Fruit fly (Drosophila melanogaster) whole organism, larva: ENCODE measurements around the gene CG43091.

ENCODE experiments used
- noc ChIP-seq: fragments of 200-800 bp; sonication (Bioruptor generic); optimal IDR thresholded peaks from 3 replicates; lab custom pipeline; 2019; ENCODE audit warnings: missing biosample characterization, mild to moderate bottlenecking, missing genetic modification characterization, moderate library complexity

CG43091 gene

DNA sequence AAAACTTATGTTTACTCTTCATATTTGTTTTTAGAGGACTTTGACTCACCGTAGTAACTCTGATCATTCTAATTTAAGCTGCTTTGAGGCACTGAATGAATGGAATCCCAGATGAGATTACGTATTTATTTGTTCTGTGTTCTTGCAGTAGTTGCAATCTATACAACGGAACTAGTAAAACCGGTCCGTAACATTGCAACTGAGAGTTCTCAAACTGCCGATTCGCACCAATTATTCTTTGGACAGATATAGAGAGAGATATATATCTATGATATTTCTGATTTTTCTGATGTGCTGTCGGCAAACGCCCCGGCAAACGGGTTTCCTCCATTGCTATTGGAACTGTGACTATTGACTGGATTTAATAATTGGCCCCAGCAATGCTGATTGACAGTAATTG, 934 bp downstream of the CG43091 start, which contains the start of gene CG13841:
Gene CG13841, minus strand, starts transcription at position 101 of the 400 bp plus-strand sequence.
- TF ChIP-seq noc, result no peak

- TF ChIP-seq noc, result no peak
Observed at dm6 chr3R:22766072-22766471, 2.5 kb downstream of the CG43091 start, which contains the start of gene Nepl15. TSS of gene Nepl15 (minus strand) at chr3R:22766172.

dm6 chr3R:22763587-22763986, 4.9 kb downstream of the CG43091 start, which contains the start of gene Nepl14:
TSS of gene Nepl14 (minus strand) at chr3R:22763711.
- TF ChIP-seq noc, result no peak

DNA sequence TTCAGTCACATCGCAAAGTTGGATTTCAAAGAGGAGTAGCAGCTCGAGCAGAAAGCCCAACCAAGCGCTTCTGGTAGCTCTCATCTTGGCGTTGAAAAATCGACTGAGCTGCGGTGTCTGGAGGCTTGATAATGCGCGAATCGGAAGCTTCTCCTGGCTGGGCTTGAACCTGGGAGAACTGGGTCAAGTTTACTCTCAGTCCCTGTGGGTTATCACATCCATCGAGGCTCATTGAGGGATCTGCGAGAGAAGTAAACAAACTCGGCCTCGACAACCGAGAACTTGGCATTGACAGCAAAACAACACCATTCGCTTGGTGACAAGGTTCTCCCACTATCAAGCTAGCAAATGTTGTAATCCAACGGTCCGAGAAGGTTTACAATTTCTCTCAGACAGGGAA, 7.5 kb downstream of the CG43091 start, which contains the start of gene Nepl13:
Gene Nepl13, minus strand, starts transcription at position 89 of the 400 bp plus-strand sequence.
- no peak for TF ChIP-seq noc

DNA sequence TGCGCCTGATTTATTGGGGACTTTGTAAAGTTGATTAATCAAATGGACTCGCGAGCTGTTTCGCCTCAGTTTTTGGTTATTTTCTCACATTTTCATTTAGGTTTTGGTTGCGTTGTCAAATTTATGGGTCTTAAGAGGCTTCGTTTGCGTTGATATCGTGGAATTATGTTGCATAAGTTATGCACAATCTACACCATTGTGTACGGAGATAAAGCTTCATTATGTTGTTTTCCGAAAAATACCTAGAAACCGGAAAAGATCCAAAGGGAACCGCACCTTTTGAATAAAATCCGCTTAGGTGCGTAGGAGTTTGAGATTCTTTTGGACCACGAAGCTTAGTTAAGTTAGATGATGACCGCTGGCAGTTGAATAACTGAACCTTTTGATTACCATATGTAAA, 11.4 kb downstream of the CG43091 start:
- no peak for TF ChIP-seq noc

DNA sequence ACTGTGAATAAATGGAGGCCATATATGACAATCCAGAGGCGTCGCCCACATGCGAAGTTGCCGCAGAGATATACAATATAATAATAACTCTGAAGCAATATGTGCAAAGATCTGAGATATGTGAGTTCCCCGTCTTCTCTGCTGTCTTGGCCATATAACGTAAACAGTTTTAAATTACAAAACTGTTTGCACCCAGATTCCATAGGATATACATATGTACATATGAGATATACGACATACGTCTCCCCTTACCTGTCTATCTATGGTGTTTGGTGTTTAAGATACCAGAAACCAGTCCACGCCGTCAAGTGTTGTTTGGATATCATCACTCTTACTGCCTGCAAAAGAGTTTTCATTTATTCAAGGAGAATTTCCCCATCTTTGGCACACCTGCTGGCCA, 12.2 kb downstream of the CG43091 start:
- no peak for TF ChIP-seq noc

dm6 chr3R:22755187-22755777, 13.3 kb downstream of the CG43091 start:
- TF ChIP-seq noc, result no peak

DNA sequence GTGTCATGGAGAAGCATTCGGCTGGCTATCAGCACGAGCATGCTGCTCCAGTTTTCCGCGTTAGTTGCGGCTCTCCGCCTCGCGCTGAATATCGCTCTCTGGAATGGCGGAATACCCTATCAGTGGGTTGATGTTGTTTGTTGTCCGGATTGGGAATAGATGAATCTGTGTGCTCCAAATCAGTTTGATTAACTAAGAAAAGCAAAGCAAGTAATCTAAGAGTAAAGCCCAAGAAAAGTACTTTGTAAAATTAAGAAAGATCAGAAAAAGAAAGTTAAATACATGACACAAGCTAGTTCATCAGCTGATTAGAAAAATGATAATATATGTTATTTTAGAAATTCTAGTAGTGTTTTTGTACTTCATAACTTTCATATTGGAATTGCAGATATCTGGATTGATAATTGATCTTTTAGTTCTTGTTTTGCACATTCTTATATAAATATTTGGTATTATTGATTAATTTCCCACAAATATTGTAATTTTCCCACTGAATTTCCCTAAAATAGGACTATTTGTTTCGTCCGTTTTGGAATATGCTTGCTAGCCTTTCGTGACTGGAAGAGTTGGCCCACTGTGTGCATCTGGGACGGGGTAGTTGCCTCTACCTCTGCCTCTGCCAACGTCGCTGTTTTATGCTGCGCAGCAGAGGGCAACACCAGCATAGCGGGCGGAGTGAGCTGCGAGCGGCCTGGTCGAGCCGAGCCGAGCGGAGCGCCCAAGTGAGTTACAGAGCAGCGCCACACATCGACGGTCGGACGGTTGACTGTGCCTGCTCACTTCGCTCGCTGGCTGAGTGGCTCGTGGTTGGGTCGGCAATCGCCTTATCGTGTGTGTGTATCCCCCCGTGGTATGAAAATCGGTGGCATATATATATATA, 14.4 kb downstream of the CG43091 start:
- peak; percentile 49 for TF ChIP-seq noc

- TF ChIP-seq noc, result no peak
Observed at dm6 chr3R:22753600-22753894, 15.0 kb downstream of the CG43091 start.

DNA sequence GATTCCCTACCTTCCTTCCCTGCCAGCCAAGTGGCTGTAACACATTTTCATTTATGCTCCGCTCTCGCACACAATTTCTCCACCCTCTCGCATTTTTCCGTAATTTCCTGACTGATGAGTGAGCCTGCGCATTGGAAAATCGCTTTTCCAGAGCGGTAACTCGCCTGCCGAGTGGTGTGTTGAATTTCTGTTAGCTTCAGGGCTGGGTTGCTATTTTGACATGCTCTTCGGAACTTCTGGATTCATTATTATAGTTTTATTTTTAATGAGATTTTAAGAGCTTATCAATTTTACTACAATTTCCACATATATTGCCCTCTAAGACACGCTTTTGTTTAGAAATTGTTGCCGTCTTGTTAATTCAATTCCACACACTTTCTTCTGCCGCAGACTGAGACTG, 15.6 kb downstream of the CG43091 start:
- TF ChIP-seq noc, result no peak

- TF ChIP-seq noc, result no peak
Observed at dm6 chr3R:22751698-22752097, 16.8 kb downstream of the CG43091 start.

- TF ChIP-seq noc, result no peak
Observed at dm6 chr3R:22751111-22751510, 17.4 kb downstream of the CG43091 start.

- peak; percentile 82 for TF ChIP-seq noc
Observed at dm6 chr3R:22750534-22750947, 18.0 kb downstream of the CG43091 start, which contains the start of the genes rumi, CG7029 and Usp12-46. TSS of gene rumi (minus strand) at chr3R:22750597. TSS of gene CG7029 (plus strand) at chr3R:22750901. TSS of gene Usp12-46 (plus strand) at chr3R:22750901.

dm6 chr3R:22750039-22750438, 18.5 kb downstream of the CG43091 start:
- TF ChIP-seq noc, result no peak

DNA sequence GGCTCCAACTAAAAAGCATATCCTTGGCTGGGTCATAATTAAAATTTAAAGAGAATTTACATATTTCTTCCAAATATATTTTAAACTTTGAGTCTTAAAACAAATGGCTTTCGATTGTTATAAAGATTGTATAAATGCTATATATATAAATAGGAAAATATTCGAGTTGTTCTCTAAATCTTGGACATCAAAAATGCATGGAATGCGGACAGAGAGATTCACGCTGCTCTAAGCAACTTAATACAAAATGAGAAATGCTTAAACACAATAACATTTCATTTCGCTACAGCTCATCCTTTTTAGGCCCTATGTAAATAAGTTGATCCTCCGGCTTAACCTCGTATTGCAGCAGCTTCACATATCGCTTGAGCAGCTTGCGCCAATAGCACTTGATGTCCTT, 19.6 kb downstream of the CG43091 start, which contains the start of gene CG31139:
Gene CG31139, minus strand, starts transcription at position 101 of the 400 bp plus-strand sequence.
- TF ChIP-seq noc, result no peak

DNA sequence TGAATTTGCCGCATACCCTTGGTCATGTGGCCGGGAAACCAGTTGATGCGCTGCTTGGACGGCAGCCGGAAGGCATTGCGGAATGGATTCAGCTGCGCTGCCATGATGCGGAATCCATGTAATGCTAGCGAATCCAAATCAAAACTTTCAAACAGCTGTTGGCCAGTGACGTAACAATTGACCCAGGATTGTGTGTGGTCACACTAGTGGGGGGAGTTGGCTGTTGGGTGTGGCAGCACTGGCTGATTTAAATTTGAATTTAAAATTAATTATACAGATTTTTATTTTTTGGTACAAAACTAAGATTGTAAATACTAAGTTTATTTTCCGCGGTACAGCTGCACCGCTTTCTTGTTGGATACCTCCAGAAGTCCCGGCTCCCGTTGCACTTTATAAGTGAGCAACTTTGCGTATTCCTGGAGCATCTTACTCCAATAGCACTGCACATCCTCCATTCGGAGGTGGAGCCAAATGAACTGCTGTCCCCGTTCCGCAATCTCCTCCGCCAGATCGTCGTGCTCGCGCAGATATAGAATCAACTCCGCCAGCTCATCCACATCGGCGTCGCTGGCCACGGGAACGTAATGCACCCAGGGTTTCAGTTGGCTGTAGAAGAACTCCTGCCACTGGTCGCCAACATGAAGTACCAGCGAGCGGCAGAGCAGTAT, 21.0 kb downstream of the CG43091 start, which contains the start of gene CG17141:
Gene CG17141, minus strand, starts transcription at position 177 of the 668 bp plus-strand sequence.
- no peak for TF ChIP-seq noc

dm6 chr3R:22745432-22745831, 23.1 kb downstream of the CG43091 start, which contains the start of the genes vret and HP1c:
TSS of gene vret (minus strand) at chr3R:22745581.
TSS of gene HP1c (plus strand) at chr3R:22745620.
- TF ChIP-seq noc, result no peak
